Fruit fly (Drosophila melanogaster): ENCODE measurements around the gene CG13895.

Gene CG13895

DNA sequence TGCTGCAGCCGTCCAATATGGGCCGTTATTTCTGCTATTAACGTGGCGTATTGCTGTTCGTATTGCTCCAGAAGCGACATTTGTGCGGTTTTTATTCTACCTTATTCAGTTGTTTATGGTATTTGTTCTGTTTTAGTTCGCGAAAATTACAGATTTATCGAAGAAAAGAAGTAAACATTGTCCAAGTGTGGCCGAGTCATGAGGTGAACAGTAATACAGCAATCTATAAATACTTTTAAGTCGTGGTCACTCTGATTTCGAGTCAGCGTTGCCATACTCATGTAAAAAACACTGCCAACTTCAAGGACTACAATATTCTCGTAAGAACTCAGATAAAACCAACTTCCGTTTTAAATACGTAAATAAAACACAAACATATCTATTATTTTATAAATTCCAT lies 15.3 kb downstream of the CG13895 start, which contains the start of gene Vti1a (continued):
- TF ChIP-seq CG13296 (GFP tag; optimal IDR thresholded peaks at IDR 0.05) (no peak), CG13624 (GFP tag; optimal IDR thresholded peaks at IDR 0.05) (no peak), fd96Cb (tag; optimal IDR thresholded peaks at IDR 0.05) (no peak), CG10654 (GFP tag; optimal IDR thresholded peaks at IDR 0.05) (no peak), Hsf (GFP tag; optimal IDR thresholded peaks at IDR 0.05) (no peak), CG10274 (GFP tag; optimal IDR thresholded peaks at IDR 0.05) (no peak), CG34224 (GFP tag; IDR thresholded peaks at IDR 0.05; ENCODE audit: partially characterized antibody) (peak; percentile 62), Meics (GFP tag; optimal IDR thresholded peaks at IDR 0.05) (no peak), CG11696 (GFP tag; IDR thresholded peaks at IDR 0.05) (no peak), CG6689 (GFP tag; IDR thresholded peaks at IDR 0.05) (no peak), lbe (GFP tag; optimal IDR thresholded peaks at IDR 0.05) (no peak), dmrt11E (tag; optimal IDR thresholded peaks at IDR 0.05) (no peak), gfzf (GFP tag; optimal IDR thresholded peaks at IDR 0.05) (peak; percentile 90), BEAF-32 (GFP tag; optimal IDR thresholded peaks at IDR 0.05) (peak; percentile 34), gce (GFP tag; IDR thresholded peaks at IDR 0.05) (no peak), jigr1 (GFP tag; IDR thresholded peaks at IDR 0.05) (no peak), Hmx (GFP tag; optimal IDR thresholded peaks at IDR 0.05) (no peak), kay (GFP tag; optimal IDR thresholded peaks at IDR 0.05) (no peak), ATbp (GFP tag; optimal IDR thresholded peaks at IDR 0.05) (no peak), otp (GFP tag; IDR thresholded peaks at IDR 0.05) (no peak), ato (GFP tag; IDR thresholded peaks at IDR 0.05; ENCODE audit: partially characterized antibody) (0 out of 2 replicates have a peak, but pooled peaks have one; percentile 11), CG2116 (GFP tag; optimal IDR thresholded peaks at IDR 0.05) (peak; percentile 47), Hand (GFP tag; optimal IDR thresholded peaks at IDR 0.05) (no peak), Asciz (GFP tag; optimal IDR thresholded peaks at IDR 0.05) (no peak), nerfin-2 (GFP tag; IDR thresholded peaks at IDR 0.05; ENCODE audit: partially characterized antibody) (no peak), CG13775 (GFP tag; optimal IDR thresholded peaks at IDR 0.05) (no peak), pum (GFP tag; optimal IDR thresholded peaks at IDR 0.05) (no peak), zf30C (GFP tag; optimal IDR thresholded peaks at IDR 0.05) (no peak), CG3065 (GFP tag; optimal IDR thresholded peaks at IDR 0.05) (no peak), Kr (GFP tag; optimal IDR thresholded peaks at IDR 0.05) (no peak), Optix (GFP tag; IDR thresholded peaks at IDR 0.05) (no peak), gsb (GFP tag; IDR thresholded peaks at IDR 0.05) (no peak), CG6813 (GFP tag; optimal IDR thresholded peaks at IDR 0.05) (no peak), Ets65A (GFP tag) (no peak), CG9932 (GFP tag; IDR thresholded peaks at IDR 0.05) (no peak), cwo (GFP tag; optimal IDR thresholded peaks at IDR 0.05) (no peak), CG14441 (GFP tag; IDR thresholded peaks at IDR 0.05) (no peak), zfh1 (GFP tag; IDR thresholded peaks at IDR 0.05) (no peak), slbo (GFP tag; IDR thresholded peaks at IDR 0.05) (no peak), ssp (GFP tag; IDR thresholded peaks at IDR 0.05) (no peak), ken (GFP tag; IDR thresholded peaks at IDR 0.05) (no peak), Fer3 (tag; optimal IDR thresholded peaks at IDR 0.05) (no peak), chm (GFP tag; IDR thresholded peaks at IDR 0.05) (no peak), CG17912 (GFP tag; optimal IDR thresholded peaks at IDR 0.05) (no peak), crc (GFP tag; optimal IDR thresholded peaks at IDR 0.05) (no peak), croc (GFP tag; conservative IDR thresholded peaks at IDR 0.05) (no peak), CG6654 (GFP tag; optimal IDR thresholded peaks at IDR 0.05) (no peak), CG11085 (GFP tag; IDR thresholded peaks at IDR 0.05) (no peak), gt (GFP tag; IDR thresholded peaks at IDR 0.05) (no peak), CG34422 (GFP tag; IDR thresholded peaks at IDR 0.05) (no peak; the same call in 2 of the 3 replicates), cg (GFP tag; optimal IDR thresholded peaks at IDR 0.05) (no peak), CG12236 (GFP tag; optimal IDR thresholded peaks at IDR 0.05) (no peak)

Measured in whole organism, embryonic.